Worm (Caenorhabditis elegans): Measurements from ENCODE around the gene zig-6.

Gene zig-6

DNA sequence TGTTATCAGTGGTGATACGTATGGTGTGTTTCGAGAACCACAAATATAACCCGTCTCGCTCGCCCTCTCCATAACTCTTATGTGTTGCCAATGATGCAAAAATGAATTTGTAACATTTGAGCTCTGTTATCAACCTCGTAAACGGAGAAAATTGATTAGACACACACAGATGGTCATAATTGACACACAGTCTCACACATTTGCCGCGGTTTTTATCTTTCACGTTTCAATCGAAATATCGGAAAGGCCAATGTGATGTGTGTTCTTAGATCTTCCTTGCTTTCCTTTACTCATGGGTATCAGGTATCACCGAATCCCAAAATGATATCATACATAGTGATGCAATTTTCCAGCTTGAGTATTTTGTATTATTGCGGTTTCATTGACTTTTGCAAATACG lies 24.7 kb upstream of the zig-6 start (continued):
- TF ChIP-seq lsl-1 (GFP tag; optimal IDR thresholded peaks at IDR 0.05) (no peak), unc-130 (GFP tag; optimal IDR thresholded peaks at IDR 0.05) (no peak), die-1 (tag; optimal IDR thresholded peaks at IDR 0.05) (no peak), nfyb-1 (GFP tag; IDR thresholded peaks at IDR 0.05) (0 out of 2 replicates have a peak, but pooled peaks have one; percentile 44), fkh-3 (tag; optimal IDR thresholded peaks at IDR 0.05) (no peak), madf-6 (GFP tag; IDR thresholded peaks at IDR 0.05) (no peak), ccch-3 (GFP tag; optimal IDR thresholded peaks at IDR 0.05) (no peak), lin-54 (GFP tag; optimal IDR thresholded peaks at IDR 0.05) (no peak), repo-1 (tag; optimal IDR thresholded peaks at IDR 0.05) (no peak), ztf-26 (tag; optimal IDR thresholded peaks at IDR 0.05) (no peak), sea-2 (GFP tag; IDR thresholded peaks at IDR 0.05) (no peak), gei-17 (GFP tag; optimal IDR thresholded peaks at IDR 0.05) (no peak), attf-5 (GFP tag; optimal IDR thresholded peaks at IDR 0.05) (no peak), ekl-4 (GFP tag; IDR thresholded peaks at IDR 0.05) (no peak), hsf-1 (GFP tag; IDR thresholded peaks at IDR 0.05) (no peak), tbp1 (GFP tag; optimal IDR thresholded peaks at IDR 0.05) (peak; percentile 22), akir-1 (GFP tag; optimal IDR thresholded peaks at IDR 0.05) (no peak), ceh-58 (GFP tag; IDR thresholded peaks at IDR 0.05) (no peak), B0261.1 (tag; optimal IDR thresholded peaks at IDR 0.05) (no peak), attf-6 (GFP tag; IDR thresholded peaks at IDR 0.05) (no peak), rpc-1 (optimal IDR thresholded peaks at IDR 0.05) (no peak), rpc-1 (tag; optimal IDR thresholded peaks at IDR 0.05) (no peak), lsy-27 (tag; optimal IDR thresholded peaks at IDR 0.05; ENCODE audit: borderline replicate concordance, insufficient read depth) (no peak), ztf-28 (GFP tag; IDR thresholded peaks at IDR 0.05) (no peak), F39B2.1 (GFP tag; IDR thresholded peaks at IDR 0.05) (no peak), nhr-80 (tag; optimal IDR thresholded peaks at IDR 0.05) (peak; percentile 97), ZK185.1 (tag; optimal IDR thresholded peaks at IDR 0.05; ENCODE audit: poor library complexity, severe bottlenecking) (no peak), snpc-4 (GFP tag; optimal IDR thresholded peaks at IDR 0.05) (no peak), snpc-4 (tag; optimal IDR thresholded peaks at IDR 0.05) (peak in 1 of 4 experiments; percentile 4), him-1 (tag; optimal IDR thresholded peaks at IDR 0.05) (no peak), nhr-90 (tag; optimal IDR thresholded peaks at IDR 0.05) (peak; percentile 15), F23B12.7 (tag; optimal IDR thresholded peaks at IDR 0.05; ENCODE audit: insufficient read depth) (no peak), somi-1 (GFP tag; optimal IDR thresholded peaks at IDR 0.05) (no peak), nhr-179 (tag; optimal IDR thresholded peaks at IDR 0.05) (no peak), F52B5.7 (tag; optimal IDR thresholded peaks at IDR 0.05) (no peak)

DNA sequence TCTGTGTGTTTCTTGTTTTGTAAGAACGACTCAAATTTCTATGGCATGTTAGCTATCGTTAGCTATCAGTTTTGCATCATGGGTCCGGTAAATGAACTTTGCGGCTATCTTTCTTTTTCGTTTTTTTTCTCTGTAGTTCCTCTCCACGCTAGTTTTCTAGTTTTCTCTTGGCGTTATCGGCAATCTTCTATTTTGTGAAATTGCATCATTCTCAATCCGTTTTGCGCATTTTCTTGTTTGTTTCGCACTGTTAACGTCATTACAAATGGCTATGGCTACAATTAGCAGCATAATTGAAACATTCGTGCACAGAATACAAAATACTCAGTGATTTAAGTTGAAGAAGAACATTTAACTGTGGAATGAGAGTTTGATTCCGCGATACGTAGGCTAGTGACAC lies 24.2 kb upstream of the zig-6 start:
- TF ChIP-seq nhr-90 (tag; optimal IDR thresholded peaks at IDR 0.05) (no peak), hlh-26 (GFP tag; conservative IDR thresholded peaks at IDR 0.05) (no peak), F37B4.10 (GFP tag; IDR thresholded peaks at IDR 0.05) (no peak), dpl-1 (GFP tag; optimal IDR thresholded peaks at IDR 0.05) (no peak), Y53F4B.3 (GFP tag; IDR thresholded peaks at IDR 0.05) (no peak)
